Worm (Caenorhabditis elegans): ENCODE data around the gene C27D8.3.

Gene C27D8.3

ce11 chrIV:12700944-12701343, 10.6 kb downstream of the C27D8.3 start:
- TF ChIP-seq hlh-11 (tag; optimal IDR thresholded peaks at IDR 0.05) (peak; percentile 37), daf-16 (GFP tag; optimal IDR thresholded peaks at IDR 0.05) (no peak), daf-16 (tag; optimal IDR thresholded peaks at IDR 0.05) (peak; percentile 40), dmd-6 (GFP tag; IDR thresholded peaks at IDR 0.05) (0 out of 2 replicates have a peak, but pooled peaks have one; percentile 6), lin-29 (GFP tag; IDR thresholded peaks at IDR 0.05) (no peak), nhr-28 (tag; optimal IDR thresholded peaks at IDR 0.05) (peak; percentile 45), dpl-1 (GFP tag; optimal IDR thresholded peaks at IDR 0.05) (no peak)

ce11 chrIV:12700204-12700603, 11.3 kb downstream of the C27D8.3 start:
- TF ChIP-seq nhr-28 (tag; optimal IDR thresholded peaks at IDR 0.05) (peak; percentile 61), dmd-6 (GFP tag; IDR thresholded peaks at IDR 0.05) (peak; percentile 46; the same call in 1 of the 2 replicates), daf-16 (GFP tag; optimal IDR thresholded peaks at IDR 0.05) (no peak), daf-16 (tag; optimal IDR thresholded peaks at IDR 0.05) (peak; percentile 73), saeg-2 (GFP tag; IDR thresholded peaks at IDR 0.05) (no peak), pqm-1 (tag; optimal IDR thresholded peaks at IDR 0.05) (peak; percentile 60), nhr-41 (GFP tag; IDR thresholded peaks at IDR 0.05) (peak; percentile 69; the same call in 1 of the 2 replicates), aly-2 (tag; optimal IDR thresholded peaks at IDR 0.05) (no peak), hlh-11 (tag; optimal IDR thresholded peaks at IDR 0.05) (peak; percentile 53), tra-1 (GFP tag; IDR thresholded peaks at IDR 0.05) (0 out of 2 replicates have a peak, but pooled peaks have one; percentile 38)

ce11 chrIV:12698880-12699279, 12.7 kb downstream of the C27D8.3 start:
- TF ChIP-seq tra-1 (GFP tag; IDR thresholded peaks at IDR 0.05): 0 out of 2 replicates have a peak, but pooled peaks have one; percentile 24
- TF ChIP-seq nhr-102 (tag; optimal IDR thresholded peaks at IDR 0.05): peak; percentile 11
- no peak for TF ChIP-seq mdt-29 (GFP tag; IDR thresholded peaks at IDR 0.05)
- peak; percentile 60; the same call in 1 of the 2 replicates for TF ChIP-seq lin-1 (GFP tag; IDR thresholded peaks at IDR 0.05)
- TF ChIP-seq nhr-25 (tag; optimal IDR thresholded peaks at IDR 0.05; ENCODE audit: borderline replicate concordance, insufficient read depth): no peak
- TF ChIP-seq zip-11 (GFP tag; IDR thresholded peaks at IDR 0.05): no peak
- TF ChIP-seq hlh-30 (tag; optimal IDR thresholded peaks at IDR 0.05; ENCODE audit: insufficient read depth): peak; percentile 24
- no peak for TF ChIP-seq nhr-11 (tag; optimal IDR thresholded peaks at IDR 0.05)
- TF ChIP-seq nhr-111 (GFP tag; optimal IDR thresholded peaks at IDR 0.05): no peak
- TF ChIP-seq aha-1 (tag): no peak
- TF ChIP-seq dmd-8 (GFP tag; IDR thresholded peaks at IDR 0.05): no peak
- no peak for TF ChIP-seq nhr-42 (GFP tag; IDR thresholded peaks at IDR 0.05)
- no peak for TF ChIP-seq snpc-1.2 (GFP tag; IDR thresholded peaks at IDR 0.05)
- no peak for TF ChIP-seq rbr-2 (tag; optimal IDR thresholded peaks at IDR 0.05)
- no peak for TF ChIP-seq skn-1 (tag; optimal IDR thresholded peaks at IDR 0.05)
- TF ChIP-seq sdz-12 (GFP tag; optimal IDR thresholded peaks at IDR 0.05): no peak
- TF ChIP-seq daf-16 (GFP tag; optimal IDR thresholded peaks at IDR 0.05): no peak
- peak; percentile 50 for TF ChIP-seq daf-16 (tag; optimal IDR thresholded peaks at IDR 0.05)
- peak; percentile 55 for TF ChIP-seq nhr-77 (tag; optimal IDR thresholded peaks at IDR 0.05)
- no peak for TF ChIP-seq T20F7.1 (GFP tag; optimal IDR thresholded peaks at IDR 0.05)
- TF ChIP-seq lin-38 (GFP tag; IDR thresholded peaks at IDR 0.05): no peak
- no peak for TF ChIP-seq lin-39 (tag; optimal IDR thresholded peaks at IDR 0.05)
- no peak for TF ChIP-seq gei-8 (GFP tag; optimal IDR thresholded peaks at IDR 0.05)
- TF ChIP-seq ztf-11 (tag; optimal IDR thresholded peaks at IDR 0.05): no peak
- TF ChIP-seq pqm-1 (tag; optimal IDR thresholded peaks at IDR 0.05): peak; percentile 73
- TF ChIP-seq lsy-2 (tag; optimal IDR thresholded peaks at IDR 0.05): no peak
- TF ChIP-seq ceh-28 (tag; optimal IDR thresholded peaks at IDR 0.05): no peak
- TF ChIP-seq egl-43 (GFP tag; IDR thresholded peaks at IDR 0.05): no peak
- TF ChIP-seq jun-1 (tag; optimal IDR thresholded peaks at IDR 0.05): no peak
- TF ChIP-seq duxl-1 (tag; optimal IDR thresholded peaks at IDR 0.05; ENCODE audit: poor library complexity): no peak
- TF ChIP-seq hlh-11 (tag; optimal IDR thresholded peaks at IDR 0.05): peak; percentile 62
- TF ChIP-seq pha-4 (GFP tag; IDR thresholded peaks at IDR 0.05): 0 out of 2 replicates have a peak, but pooled peaks have one; percentile 12
- no peak for TF ChIP-seq pha-4 (tag; optimal IDR thresholded peaks at IDR 0.05)
- no peak for TF ChIP-seq F37D6.2 (tag; optimal IDR thresholded peaks at IDR 0.05)
- peak; percentile 78 for TF ChIP-seq dmd-6 (GFP tag; IDR thresholded peaks at IDR 0.05)
- TF ChIP-seq ceh-32 (tag; optimal IDR thresholded peaks at IDR 0.05; ENCODE audit: poor library complexity): no peak
- no peak for TF ChIP-seq ZK546.5 (tag; optimal IDR thresholded peaks at IDR 0.05)
- no peak for TF ChIP-seq arid-1 (GFP tag; conservative IDR thresholded peaks at IDR 0.05)
- no peak for TF ChIP-seq Y105C5A.15 (GFP tag; IDR thresholded peaks at IDR 0.05)
- TF ChIP-seq nhr-28 (tag; optimal IDR thresholded peaks at IDR 0.05): peak; percentile 38
- TF ChIP-seq tag-97 (GFP tag; IDR thresholded peaks at IDR 0.05): no peak
- TF ChIP-seq nhr-41 (GFP tag; IDR thresholded peaks at IDR 0.05): no peak; the same call in 1 of the 2 replicates

Data from whole organism, L4 larva.